Worm (Caenorhabditis elegans): ENCODE data around the gene cas-1.

Gene cas-1

DNA sequence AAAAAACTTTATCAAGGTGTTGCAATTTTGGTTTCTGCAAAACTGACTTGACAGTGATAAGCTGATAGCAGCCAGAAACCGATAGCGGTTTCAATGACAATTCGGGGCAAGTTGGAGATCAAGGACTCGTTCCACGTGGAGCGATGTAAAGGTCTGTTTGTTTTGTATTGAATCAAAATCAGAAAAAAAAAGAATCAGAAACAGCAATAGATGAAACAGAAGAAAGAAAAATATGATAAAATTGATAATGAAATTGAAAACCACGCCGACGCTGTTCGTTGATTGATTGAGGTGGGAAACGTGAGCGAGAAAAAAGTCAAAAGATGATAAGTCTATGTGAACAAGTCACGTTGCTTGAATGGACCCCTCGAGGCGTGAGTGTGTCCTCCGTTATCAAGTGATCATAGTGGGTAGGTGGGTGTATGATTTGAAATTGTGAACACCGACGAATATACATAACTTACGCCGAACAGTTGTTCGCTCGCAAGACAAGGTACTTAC, 38.1 kb downstream of the cas-1 start (continued):
- TF ChIP-seq Y56A3A.18 (GFP tag; IDR thresholded peaks at IDR 0.05) (no peak), efl-1 (GFP tag; optimal IDR thresholded peaks at IDR 0.05) (no peak), let-607 (tag; optimal IDR thresholded peaks at IDR 0.05) (peak; percentile 71 to 93), ztf-22 (GFP tag; optimal IDR thresholded peaks at IDR 0.05) (peak; percentile 13), Y79H2A.3 (GFP tag; conservative IDR thresholded peaks at IDR 0.05) (no peak), lin-54 (GFP tag; optimal IDR thresholded peaks at IDR 0.05) (no peak), F10E7.11 (tag; optimal IDR thresholded peaks at IDR 0.05) (no peak), egl-18 (GFP tag; IDR thresholded peaks at IDR 0.05) (no peak), K11D2.4 (GFP tag; IDR thresholded peaks at IDR 0.05) (no peak), hsf-1 (GFP tag; IDR thresholded peaks at IDR 0.05) (no peak), somi-1 (GFP tag; optimal IDR thresholded peaks at IDR 0.05) (peak; percentile 79), zfh-2 (GFP tag; conservative IDR thresholded peaks at IDR 0.05) (no peak), ztf-26 (tag; optimal IDR thresholded peaks at IDR 0.05) (peak; percentile 68), F39B2.1 (GFP tag; IDR thresholded peaks at IDR 0.05) (no peak), athp-1 (tag; optimal IDR thresholded peaks at IDR 0.05) (no peak), ZK185.1 (tag; optimal IDR thresholded peaks at IDR 0.05; ENCODE audit: poor library complexity, severe bottlenecking) (no peak), ceh-40 (GFP tag; IDR thresholded peaks at IDR 0.05) (no peak), sdz-38 (tag; optimal IDR thresholded peaks at IDR 0.05) (no peak)

- TF ChIP-seq repo-1 (tag; optimal IDR thresholded peaks at IDR 0.05) = no peak
- TF ChIP-seq nhr-80 (tag; optimal IDR thresholded peaks at IDR 0.05) = peak; percentile 46
Measured at ce11 chrX:16773421-16773820, 40.0 kb downstream of the cas-1 start.

- no peak for TF ChIP-seq sdz-38 (tag; optimal IDR thresholded peaks at IDR 0.05)
- peak; percentile 66 for TF ChIP-seq ceh-27 (GFP tag; optimal IDR thresholded peaks at IDR 0.05)
Measured at ce11 chrX:16772112-16772731, 41.2 kb downstream of the cas-1 start.

DNA sequence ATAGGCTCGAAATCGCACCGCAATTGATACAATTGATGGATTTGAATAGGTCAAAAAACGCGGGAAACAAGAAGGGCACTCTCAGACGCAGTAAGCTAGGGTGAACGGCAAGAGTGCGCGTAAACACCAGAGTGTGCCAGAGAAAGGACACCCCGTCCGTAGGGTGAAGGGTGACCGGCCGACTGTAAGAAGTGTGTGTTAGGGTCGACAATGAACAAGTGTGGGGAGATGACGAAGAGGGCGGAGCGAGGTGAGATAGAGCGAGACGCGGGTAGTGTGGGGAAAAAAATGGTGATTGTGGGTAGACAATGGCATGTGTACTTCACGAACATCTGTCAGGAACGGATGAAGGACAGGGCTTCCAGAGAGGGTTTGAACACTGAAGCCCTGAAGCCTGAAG, 42.5 kb downstream of the cas-1 start:
- TF ChIP-seq Y95B8A.8 (GFP tag; IDR thresholded peaks at IDR 0.05) (0 out of 2 replicates have a peak, but pooled peaks have one; percentile 29), C06A6.2 (GFP tag; conservative IDR thresholded peaks at IDR 0.05) (no peak), ekl-4 (GFP tag; IDR thresholded peaks at IDR 0.05) (no peak), ceh-27 (GFP tag; optimal IDR thresholded peaks at IDR 0.05) (no peak), mcd-1 (GFP tag; IDR thresholded peaks at IDR 0.05) (no peak), Y67H2A.10 (GFP tag; conservative IDR thresholded peaks at IDR 0.05) (no peak), rec-8 (tag; optimal IDR thresholded peaks at IDR 0.05) (no peak), chd-7 (tag; optimal IDR thresholded peaks at IDR 0.05) (no peak), rpc-1 (optimal IDR thresholded peaks at IDR 0.05) (no peak), rpc-1 (tag; optimal IDR thresholded peaks at IDR 0.05) (no peak), hmg-20 (GFP tag; IDR thresholded peaks at IDR 0.05) (no peak), aptf-3 (GFP tag; IDR thresholded peaks at IDR 0.05) (no peak), F57C9.4 (tag; optimal IDR thresholded peaks at IDR 0.05) (no peak), sea-2 (GFP tag; IDR thresholded peaks at IDR 0.05) (no peak), attf-6 (GFP tag; IDR thresholded peaks at IDR 0.05) (no peak), T26A5.8 (tag; optimal IDR thresholded peaks at IDR 0.05) (no peak), Y53F4B.3 (GFP tag; IDR thresholded peaks at IDR 0.05) (no peak), Y56A3A.18 (GFP tag; IDR thresholded peaks at IDR 0.05) (no peak), xnd-1 (tag; optimal IDR thresholded peaks at IDR 0.05) (no peak), F57A8.1 (GFP tag; optimal IDR thresholded peaks at IDR 0.05) (no peak), die-1 (tag; optimal IDR thresholded peaks at IDR 0.05) (no peak), zfh-2 (GFP tag; conservative IDR thresholded peaks at IDR 0.05) (peak; percentile 44; the same call in 1 of the 2 replicates), dox-1 (GFP tag; IDR thresholded peaks at IDR 0.05) (0 out of 2 replicates have a peak, but pooled peaks have one; percentile 28), bed-2 (GFP tag; IDR thresholded peaks at IDR 0.05) (no peak), nhr-179 (tag; optimal IDR thresholded peaks at IDR 0.05) (no peak), K11D2.4 (GFP tag; IDR thresholded peaks at IDR 0.05) (0 out of 2 replicates have a peak, but pooled peaks have one; percentile 25), F37B4.10 (GFP tag; IDR thresholded peaks at IDR 0.05) (no peak)

Measured in whole organism, young adult.